Fruit fly (Drosophila melanogaster) whole organism, embryonic: ENCODE results near the gene CG45079.

Source experiments
- ATbp ChIP-seq: fragments of 200-800 bp; sonication (Bioruptor generic); optimal IDR thresholded peaks from 2 replicates; lab custom pipeline; 2017; ENCODE audit warnings: missing biosample characterization, mild to moderate bottlenecking, missing genetic modification characterization, missing genetic modification reagents
- Bteb2 ChIP-seq: fragments of 200-800 bp; sonication (Bioruptor generic); optimal IDR thresholded peaks from 2 replicates; lab custom pipeline; 2016; ENCODE audit warnings: missing biosample characterization, missing genetic modification characterization
- CG10462 ChIP-seq: fragments of 200-800 bp; sonication (Bioruptor generic); optimal IDR thresholded peaks from 2 replicates; lab custom pipeline; 2016; ENCODE audit warnings: missing biosample characterization, missing genetic modification characterization
- CG10543 ChIP-seq: fragments of 200-800 bp; sonication (Bioruptor generic); optimal IDR thresholded peaks from 3 replicates; lab custom pipeline; 2017; ENCODE audit warnings: missing biosample characterization, mild to moderate bottlenecking, missing genetic modification characterization, moderate library complexity
- CG11085 ChIP-seq: fragments of 200-800 bp; sonication (Bioruptor generic); IDR thresholded peaks from 2 replicates; pipeline ENCODE4 v1.3.6; 2022; ENCODE audit warnings: missing biosample characterization, missing genetic modification characterization
- CG12219 ChIP-seq: fragments of 200-800 bp; sonication (Bioruptor generic); optimal IDR thresholded peaks from 3 replicates; lab custom pipeline; 2018; ENCODE audit warnings: missing biosample characterization, mild to moderate bottlenecking, missing genetic modification characterization
- CG12299 ChIP-seq: fragments of 200-800 bp; sonication (Bioruptor generic); optimal IDR thresholded peaks from 2 replicates; lab custom pipeline; 2018; ENCODE audit warnings: missing biosample characterization, mild to moderate bottlenecking, missing genetic modification characterization
- CG14050 ChIP-seq: fragments of 200-800 bp; sonication (Bioruptor generic); IDR thresholded peaks from 3 replicates; pipeline ENCODE4 v1.3.6; 2022; ENCODE audit warnings: missing biosample characterization, missing genetic modification characterization
- CG15479 ChIP-seq: fragments of 200-800 bp; sonication (Bioruptor generic); optimal IDR thresholded peaks from 3 replicates; lab custom pipeline; 2019; ENCODE audit warnings: missing biosample characterization, mild to moderate bottlenecking, missing genetic modification characterization, moderate library complexity
- CG1603 ChIP-seq: fragments of 200-800 bp; sonication (Bioruptor generic); optimal IDR thresholded peaks from 2 replicates; lab custom pipeline; 2019; ENCODE audit warnings: missing biosample characterization, mild to moderate bottlenecking, missing genetic modification characterization, moderate library complexity
- CG17186 ChIP-seq: fragments of 200-800 bp; sonication (Bioruptor generic); optimal IDR thresholded peaks from 3 replicates; lab custom pipeline; 2017; ENCODE audit warnings: missing biosample characterization, missing genetic modification reagents, missing genetic modification characterization
- CG17802 ChIP-seq: fragments of 200-800 bp; sonication (Bioruptor generic); optimal IDR thresholded peaks from 2 replicates; lab custom pipeline; 2018; ENCODE audit warnings: missing biosample characterization, mild to moderate bottlenecking, missing genetic modification characterization, moderate library complexity
- CG18764 ChIP-seq: fragments of 200-800 bp; sonication (Bioruptor generic); optimal IDR thresholded peaks from 3 replicates; lab custom pipeline; 2016; ENCODE audit warnings: missing biosample characterization, missing genetic modification characterization
- CG33213 ChIP-seq: fragments of 200-800 bp; sonication (Bioruptor generic); optimal IDR thresholded peaks from 3 replicates; lab custom pipeline; 2016; ENCODE audit warnings: missing biosample characterization, missing genetic modification characterization
- CG5953 ChIP-seq: fragments of 200-800 bp; sonication (Bioruptor generic); IDR thresholded peaks from 2 replicates; pipeline ENCODE4 v1.3.6; 2022; ENCODE audit warnings: missing biosample characterization, missing genetic modification characterization
- CG7556 ChIP-seq: fragments of 200-800 bp; sonication (Bioruptor generic); optimal IDR thresholded peaks from 2 replicates; lab custom pipeline; 2017; ENCODE audit warnings: missing biosample characterization, mild to moderate bottlenecking, missing genetic modification characterization
- CG8281 ChIP-seq: fragments of 200-800 bp; sonication (Bioruptor generic); optimal IDR thresholded peaks from 2 replicates; lab custom pipeline; 2018; ENCODE audit warnings: missing biosample characterization, mild to moderate bottlenecking, missing genetic modification characterization, moderate library complexity
- CG8359 ChIP-seq: fragments of 200-800 bp; sonication (Bioruptor generic); optimal IDR thresholded peaks from 2 replicates; lab custom pipeline; 2017; ENCODE audit warnings: missing biosample characterization, mild to moderate bottlenecking, missing genetic modification characterization, borderline replicate concordance
- CG8388 ChIP-seq: fragments of 200-800 bp; sonication (Bioruptor generic); optimal IDR thresholded peaks from 2 replicates; lab custom pipeline; 2019; ENCODE audit warnings: missing biosample characterization, mild to moderate bottlenecking, missing genetic modification characterization, moderate library complexity
- CG9876 ChIP-seq: fragments of 200-800 bp; sonication (Bioruptor generic); optimal IDR thresholded peaks from 2 replicates; lab custom pipeline; 2016; ENCODE audit warnings: missing biosample characterization, missing genetic modification characterization
- CHES-1-like ChIP-seq: fragments of 200-800 bp; sonication (Bioruptor generic); optimal IDR thresholded peaks from 2 replicates; lab custom pipeline; 2016; ENCODE audit warnings: missing biosample characterization, missing genetic modification characterization
- Chrac-16 ChIP-seq: fragments of 200-800 bp; sonication (Bioruptor generic); optimal IDR thresholded peaks from 3 replicates; lab custom pipeline; 2016; ENCODE audit warnings: missing biosample characterization, missing genetic modification characterization
- CrebB ChIP-seq: fragments of 200-800 bp; sonication (Bioruptor generic); optimal IDR thresholded peaks from 3 replicates; lab custom pipeline; 2018; ENCODE audit warnings: missing biosample characterization, mild to moderate bottlenecking, missing genetic modification characterization
- Dfd ChIP-seq, 2 experiments: fragments of >200 bp; optimal IDR thresholded peaks; 2 replicates each; lab custom pipeline; 2017; ENCODE audit warnings: missing biosample characterization in 2 of 2, missing genetic modification characterization in 2 of 2
- Doc3 ChIP-seq: fragments of 200-800 bp; sonication (Bioruptor generic); IDR thresholded peaks from 3 replicates; pipeline ENCODE4 v1.3.6; 2022; ENCODE audit warnings: missing biosample characterization, missing genetic modification characterization; ENCODE audit not compliant: partially characterized antibody
- GATAe ChIP-seq: fragments of 200-800 bp; sonication (Bioruptor generic); conservative IDR thresholded peaks from 2 replicates; pipeline ENCODE4 v1.3.6; 2022; ENCODE audit warnings: missing biosample characterization, missing genetic modification characterization
- H2.0 ChIP-seq: fragments of 200-800 bp; sonication (Bioruptor generic); IDR thresholded peaks from 2 replicates; pipeline ENCODE4 v1.3.6; 2022; ENCODE audit warnings: missing biosample characterization, missing genetic modification characterization
- HLHmδ ChIP-seq: fragments of 200-800 bp; sonication (Bioruptor generic); optimal IDR thresholded peaks from 2 replicates; lab custom pipeline; 2018; ENCODE audit warnings: missing biosample characterization, mild to moderate bottlenecking, missing genetic modification characterization, moderate library complexity
- MTF-1 ChIP-seq: fragments of 200-800 bp; sonication (Bioruptor generic); optimal IDR thresholded peaks from 2 replicates; lab custom pipeline; 2018; ENCODE audit warnings: missing biosample characterization, mild to moderate bottlenecking, missing genetic modification characterization, borderline replicate concordance
- Mrtf ChIP-seq: fragments of 200-800 bp; sonication (Bioruptor generic); IDR thresholded peaks from 3 replicates; pipeline ENCODE4 v1.3.6; 2022; ENCODE audit warnings: missing biosample characterization, missing genetic modification characterization
- NK7.1 ChIP-seq: fragments of 200-800 bp; sonication (Bioruptor generic); optimal IDR thresholded peaks from 3 replicates; lab custom pipeline; 2016; ENCODE audit warnings: missing biosample characterization, missing genetic modification characterization
- Spps ChIP-seq: fragments of 200-800 bp; sonication (Bioruptor generic); optimal IDR thresholded peaks from 2 replicates; lab custom pipeline; 2018; ENCODE audit warnings: missing biosample characterization, mild to moderate bottlenecking, missing genetic modification characterization
- Usf ChIP-seq: fragments of 200-800 bp; sonication (Bioruptor generic); optimal IDR thresholded peaks from 2 replicates; lab custom pipeline; 2017; ENCODE audit warnings: missing genotype, missing biosample characterization, missing genetic modification characterization
- Xrp1 ChIP-seq: fragments of 200-800 bp; sonication (Bioruptor generic); IDR thresholded peaks from 2 replicates; pipeline ENCODE4 v1.3.6; 2022; ENCODE audit warnings: missing biosample characterization, missing genetic modification characterization
- ash1 ChIP-seq: fragments of 200-800 bp; sonication (Bioruptor generic); optimal IDR thresholded peaks from 2 replicates; lab custom pipeline; 2018; ENCODE audit warnings: missing biosample characterization, mild to moderate bottlenecking, missing genetic modification characterization
- cad ChIP-seq: fragments of >200 bp; optimal IDR thresholded peaks from 2 replicates; lab custom pipeline; 2017; ENCODE audit warnings: missing biosample characterization, missing genetic modification characterization
- cg ChIP-seq: fragments of 200-800 bp; sonication (Bioruptor generic); optimal IDR thresholded peaks from 3 replicates; lab custom pipeline; 2019; ENCODE audit warnings: missing biosample characterization, mild to moderate bottlenecking, missing genetic modification characterization, moderate library complexity
- dm ChIP-seq: fragments of 200-800 bp; sonication (Bioruptor generic); optimal IDR thresholded peaks from 3 replicates; lab custom pipeline; 2016; ENCODE audit warnings: missing biosample characterization, missing genetic modification characterization
- gce ChIP-seq: fragments of 200-800 bp; sonication (Bioruptor generic); IDR thresholded peaks from 3 replicates; pipeline ENCODE4 v1.3.6; 2022; ENCODE audit warnings: missing biosample characterization, missing genetic modification characterization
- hkb ChIP-seq, 2 experiments: fragments of 200-800 bp in 1 of 2; fragments of >200 bp in 1 of 2; sonication (Bioruptor generic) in 1 of 2; IDR thresholded peaks in 1 of 2; optimal IDR thresholded peaks in 1 of 2; 2 replicates each; pipeline versions ENCODE4 v1.3.6 to Lab custom; 2017 to 2022; ENCODE audit warnings: missing biosample characterization in 1 of 2, missing genetic modification characterization in 1 of 2
- klu ChIP-seq: fragments of 200-800 bp; sonication (Bioruptor generic); IDR thresholded peaks from 2 replicates; pipeline ENCODE4 v1.3.6; 2022; ENCODE audit warnings: missing biosample characterization, missing genetic modification characterization
- lab ChIP-seq: fragments of 200-800 bp; sonication (Bioruptor generic); optimal IDR thresholded peaks from 3 replicates; lab custom pipeline; 2017; ENCODE audit warnings: missing biosample characterization, missing genetic modification characterization, mild to moderate bottlenecking, moderate library complexity, missing genetic modification reagents
- mam ChIP-seq: fragments of 200-800 bp; sonication (Bioruptor generic); optimal IDR thresholded peaks from 3 replicates; lab custom pipeline; 2016; ENCODE audit warnings: missing biosample characterization, missing genetic modification characterization
- pb ChIP-seq: fragments of 200-800 bp; sonication (Bioruptor generic); optimal IDR thresholded peaks from 3 replicates; lab custom pipeline; 2016; ENCODE audit warnings: missing biosample characterization, missing genetic modification characterization
- ranshi ChIP-seq: fragments of 200-800 bp; sonication (Bioruptor generic); IDR thresholded peaks from 2 replicates; pipeline ENCODE4 v1.3.6; 2022; ENCODE audit warnings: missing biosample characterization, missing genetic modification characterization
- ro ChIP-seq: fragments of 200-800 bp; sonication (Bioruptor generic); IDR thresholded peaks from 2 replicates; pipeline ENCODE4 v1.3.6; 2022; ENCODE audit warnings: missing biosample characterization, missing genetic modification characterization
- sens-2 ChIP-seq: fragments of 200-800 bp; sonication (Bioruptor generic); IDR thresholded peaks from 2 replicates; pipeline ENCODE4 v1.3.6; 2022; ENCODE audit warnings: missing biosample characterization, missing genetic modification characterization
- tin ChIP-seq: fragments of 200-800 bp; sonication (Bioruptor generic); optimal IDR thresholded peaks from 3 replicates; lab custom pipeline; 2016; ENCODE audit warnings: missing biosample characterization, missing genetic modification characterization
- vvl ChIP-seq: fragments of 200-800 bp; sonication (Bioruptor generic); IDR thresholded peaks from 2 replicates; pipeline ENCODE4 v1.3.6; 2022; ENCODE audit warnings: missing biosample characterization, missing genetic modification characterization

The CG45079 gene

dm6 chr3R:17078961-17079858, 45.1 kb upstream of the CG45079 start (continued):
- no peak for TF ChIP-seq CG10462 (GFP tag; lab: Kevin White, UChicago)
- peak; percentile 56 for TF ChIP-seq lab (GFP tag; lab: Kevin White, UChicago)
- peak; percentile 34 for TF ChIP-seq CG8359 (GFP tag; lab: Kevin White, UChicago)
- TF ChIP-seq tin: no peak
- TF ChIP-seq Chrac-16 (GFP tag; lab: Kevin White, UChicago): no peak
- TF ChIP-seq ATbp: peak; percentile 30
- peak; percentile 18; the same call in 1 of the 2 replicates for TF ChIP-seq ranshi (GFP tag; lab: Robert Waterston, UW)
- no peak for TF ChIP-seq klu (GFP tag; lab: Robert Waterston, UW)
- no peak for TF ChIP-seq ro (GFP tag; lab: Robert Waterston, UW)
- TF ChIP-seq CG5953 (GFP tag; lab: Robert Waterston, UW): no peak
- peak; percentile 21; the same call in 1 of the 2 replicates for TF ChIP-seq vvl
- no peak for TF ChIP-seq CHES-1-like (GFP tag; lab: Kevin White, UChicago)
- peak; percentile 68 for TF ChIP-seq CrebB
- TF ChIP-seq CG12219: peak; percentile 67
- peak; percentile 60 for TF ChIP-seq CG12299 (tag; lab: Kevin White, UChicago)
- TF ChIP-seq sens-2 (GFP tag; lab: Robert Waterston, UW): no peak
- no peak for TF ChIP-seq hkb (optimal IDR thresholded peaks at IDR 0.05; lab: Kevin White, UChicago)
- 0 out of 2 replicates have a peak, but pooled peaks have one; percentile 7 for TF ChIP-seq hkb (GFP tag; IDR thresholded peaks at IDR 0.05; lab: Robert Waterston, UW)
- peak; percentile 13 for TF ChIP-seq CG17186 (GFP tag; lab: Kevin White, UChicago)
- TF ChIP-seq MTF-1 (GFP tag; lab: Kevin White, UChicago): peak; percentile 59
- TF ChIP-seq CG33213: no peak
- peak; percentile 36; the same call in 1 of the 2 replicates for TF ChIP-seq Xrp1 (GFP tag; lab: Robert Waterston, UW)
- peak; percentile 1 for TF ChIP-seq CG7556
- TF ChIP-seq CG10543 (GFP tag; lab: Kevin White, UChicago): peak; percentile 32
- no peak for TF ChIP-seq CG8281 (tag; lab: Kevin White, UChicago)

dm6 chr3R:17079859-17080255, 44.4 kb upstream of the CG45079 start, which contains the start of the genes Keap1 and kuk:
TSS of gene Keap1 (minus strand) at chr3R:17079945.
TSS of gene kuk (plus strand) at chr3R:17080244.
- TF ChIP-seq pb (GFP tag; lab: Kevin White, UChicago) (peak; percentile 17), Doc3 (GFP tag; lab: Robert Waterston, UW) (peak; percentile 79), Spps (no peak), CG18764 (GFP tag; lab: Kevin White, UChicago) (peak; percentile 44), Dfd (GFP tag; optimal IDR thresholded peaks at IDR 0.05; lab: Kevin White, UChicago) (no peak), GATAe (GFP tag; lab: Robert Waterston, UW) (no peak), CG1603 (peak; percentile 57), CG17802 (tag; lab: Kevin White, UChicago) (peak; percentile 11), NK7.1 (GFP tag; lab: Kevin White, UChicago) (no peak), HLHmδ (peak; percentile 4), CG8388 (GFP tag; lab: Kevin White, UChicago) (no peak), Mrtf (no peak), dm (GFP tag; lab: Kevin White, UChicago) (peak; percentile 86), mam (GFP tag; lab: Kevin White, UChicago) (peak; percentile 76), Usf (GFP tag; lab: Kevin White, UChicago) (no peak), gce (GFP tag; lab: Robert Waterston, UW) (no peak), CG15479 (GFP tag; lab: Kevin White, UChicago) (no peak), Bteb2 (GFP tag; lab: Kevin White, UChicago) (peak; percentile 49), H2.0 (GFP tag; lab: Robert Waterston, UW) (peak; percentile 60), ash1 (GFP tag; lab: Kevin White, UChicago) (no peak), CG14050 (GFP tag; lab: Robert Waterston, UW) (peak; percentile 25; the same call in 1 of the 3 replicates), cg (no peak), CG11085 (GFP tag; lab: Robert Waterston, UW) (peak; percentile 53), cad (GFP tag; lab: Kevin White, UChicago) (no peak), CG9876 (peak; percentile 24)
